Worm (Caenorhabditis elegans) whole organism, young adult: ENCODE results near the gene vps-15.

Experiments used
- B0019.2 ChIP-seq: fragments of 200-800 bp; sonication (Bioruptor generic); conservative IDR thresholded peaks from 2 replicates; pipeline ENCODE4 v1.3.6; 2022; ENCODE audit warnings: missing genetic modification reagents, missing genetic modification characterization, missing compliant biosample characterization
- C06A6.2 ChIP-seq: fragments of 200-800 bp; sonication (Bioruptor generic); conservative IDR thresholded peaks from 2 replicates; pipeline ENCODE4 v1.3.6; 2022; ENCODE audit warnings: missing genetic modification characterization, missing compliant biosample characterization
- F10E7.11 ChIP-seq: sonication (generic microtip); optimal IDR thresholded peaks from 2 replicates; lab custom pipeline; 2017; ENCODE audit warnings: mild to moderate bottlenecking, missing genetic modification characterization, moderate library complexity, missing compliant biosample characterization
- F33H1.4 ChIP-seq: fragments of 200-800 bp; sonication (Bioruptor generic); IDR thresholded peaks from 2 replicates; pipeline ENCODE4 v1.3.6; 2022; ENCODE audit warnings: missing genetic modification reagents, missing genetic modification characterization, missing compliant biosample characterization
- K11D2.4 ChIP-seq: fragments of 200-800 bp; sonication (Bioruptor generic); IDR thresholded peaks from 2 replicates; pipeline ENCODE4 v1.3.6; 2022; ENCODE audit warnings: missing genetic modification reagents, missing genetic modification characterization, missing compliant biosample characterization
- K12H6.12 ChIP-seq: fragments of 200-800 bp; sonication (Bioruptor generic); optimal IDR thresholded peaks from 2 replicates; lab custom pipeline; 2018; ENCODE audit warnings: mild to moderate bottlenecking, missing genetic modification characterization, missing compliant biosample characterization
- Y56A3A.18 ChIP-seq: fragments of 200-800 bp; sonication (Bioruptor generic); IDR thresholded peaks from 2 replicates; pipeline ENCODE4 v1.3.6; 2022; ENCODE audit warnings: missing genetic modification reagents, missing genetic modification characterization, missing compliant biosample characterization
- Y79H2A.3 ChIP-seq: fragments of 200-800 bp; sonication (Bioruptor generic); conservative IDR thresholded peaks from 2 replicates; pipeline ENCODE4 v1.3.6; 2022; ENCODE audit warnings: missing genetic modification reagents, missing genetic modification characterization, missing compliant biosample characterization
- Y95B8A.8 ChIP-seq: fragments of 200-800 bp; sonication (Bioruptor generic); IDR thresholded peaks from 2 replicates; pipeline ENCODE4 v1.3.6; 2022; ENCODE audit warnings: missing genetic modification reagents, missing genetic modification characterization, missing compliant biosample characterization
- ZK185.1 ChIP-seq: sonication (generic microtip); optimal IDR thresholded peaks from 2 replicates; lab custom pipeline; 2016; ENCODE audit warnings: mild to moderate bottlenecking, missing genetic modification characterization, missing compliant biosample characterization; ENCODE audit not compliant: poor library complexity, severe bottlenecking
- ama-1 ChIP-seq, 3 experiments: fragments of 150-350 bp in 1 of 3; sonication (generic microtip) in 2 of 3; optimal IDR thresholded peaks; 2 replicates each; lab custom pipeline; 2014 to 2018; ENCODE audit warnings: missing biosample characterization in 2 of 3, missing genetic modification characterization in 2 of 3, missing genetic modification reagents in 2 of 3
- aptf-2 ChIP-seq: fragments of 200-800 bp; sonication (Bioruptor generic); conservative IDR thresholded peaks from 2 replicates; pipeline ENCODE4 v1.3.6; 2022; ENCODE audit warnings: missing genetic modification reagents, missing genetic modification characterization, missing compliant biosample characterization
- aptf-3 ChIP-seq: fragments of 200-800 bp; sonication (Bioruptor generic); IDR thresholded peaks from 2 replicates; pipeline ENCODE4 v1.3.6; 2022; ENCODE audit warnings: missing genetic modification characterization, missing compliant biosample characterization
- athp-1 ChIP-seq: sonication (generic microtip); optimal IDR thresholded peaks from 2 replicates; lab custom pipeline; 2017; ENCODE audit warnings: mild to moderate bottlenecking, missing genetic modification characterization, missing compliant biosample characterization
- bed-2 ChIP-seq: fragments of 200-800 bp; sonication (Bioruptor generic); IDR thresholded peaks from 2 replicates; pipeline ENCODE4 v1.3.6; 2022; ENCODE audit warnings: missing genetic modification reagents, missing genetic modification characterization, missing compliant biosample characterization
- cebp-1 ChIP-seq, 2 experiments: fragments of 200-800 bp in 1 of 2; sonication (Bioruptor generic) in 1 of 2; sonication (generic microtip) in 1 of 2; IDR thresholded peaks in 1 of 2; optimal IDR thresholded peaks in 1 of 2; 2 replicates each; pipeline versions ENCODE4 v1.3.6 to Lab custom; 2017 to 2022; ENCODE audit warnings: missing compliant biosample characterization in 2 of 2, missing genetic modification characterization in 2 of 2, mild to moderate bottlenecking in 1 of 2, missing genetic modification reagents in 1 of 2, moderate library complexity in 1 of 2
- cebp-2 ChIP-seq: fragments of 200-800 bp; sonication (Bioruptor generic); IDR thresholded peaks from 2 replicates; pipeline ENCODE4 v1.3.6; 2022; ENCODE audit warnings: missing genetic modification characterization, missing compliant biosample characterization
- ceh-27 ChIP-seq: fragments of 200-800 bp; sonication (Bioruptor generic); optimal IDR thresholded peaks from 2 replicates; lab custom pipeline; 2018; ENCODE audit warnings: mild to moderate bottlenecking, missing genetic modification characterization, moderate library complexity, missing compliant biosample characterization
- ceh-40 ChIP-seq: fragments of 200-800 bp; sonication (Bioruptor generic); IDR thresholded peaks from 2 replicates; pipeline ENCODE4 v1.3.6; 2022; ENCODE audit warnings: missing genetic modification characterization, missing compliant biosample characterization
- ceh-79 ChIP-seq: sonication (generic microtip); optimal IDR thresholded peaks from 2 replicates; lab custom pipeline; 2017; ENCODE audit warnings: mild to moderate bottlenecking, missing genetic modification characterization, missing compliant biosample characterization
- ceh-91 ChIP-seq: fragments of 200-800 bp; sonication (Bioruptor generic); IDR thresholded peaks from 2 replicates; pipeline ENCODE4 v1.3.6; 2022; ENCODE audit warnings: missing genetic modification reagents, missing genetic modification characterization, missing compliant biosample characterization
- dpl-1 ChIP-seq: fragments of 150-350 bp; optimal IDR thresholded peaks from 2 replicates; lab custom pipeline; 2014; ENCODE audit warnings: missing biosample characterization, missing genetic modification reagents, missing genetic modification characterization
- efl-1 ChIP-seq: fragments of 150-350 bp; optimal IDR thresholded peaks from 2 replicates; lab custom pipeline; 2014; ENCODE audit warnings: missing biosample characterization, missing genetic modification reagents, missing genetic modification characterization
- him-1 ChIP-seq: sonication (generic microtip); optimal IDR thresholded peaks from 2 replicates; lab custom pipeline; 2016; ENCODE audit warnings: missing genotype, missing genetic modification reagents, missing genetic modification characterization, missing compliant biosample characterization
- hrde-1 ChIP-seq: sonication (generic microtip); optimal IDR thresholded peaks from 2 replicates; lab custom pipeline; 2016; ENCODE audit warnings: missing genetic modification characterization, mild to moderate bottlenecking, missing compliant biosample characterization, moderate library complexity, missing genotype, missing genetic modification reagents, borderline replicate concordance
- lag-1 ChIP-seq: fragments of 200-800 bp; sonication (Bioruptor generic); IDR thresholded peaks from 2 replicates; pipeline ENCODE4 v1.3.6; 2022; ENCODE audit warnings: missing genetic modification reagents, missing genetic modification characterization, missing compliant biosample characterization
- lir-1 ChIP-seq: fragments of 200-800 bp; sonication (Bioruptor generic); conservative IDR thresholded peaks from 2 replicates; pipeline ENCODE4 v1.3.6; 2022; ENCODE audit warnings: missing genetic modification reagents, missing genetic modification characterization, missing compliant biosample characterization
- lsl-1 ChIP-seq: fragments of 200-800 bp; sonication (Bioruptor generic); optimal IDR thresholded peaks from 2 replicates; lab custom pipeline; 2018; ENCODE audit warnings: mild to moderate bottlenecking, missing genetic modification characterization, moderate library complexity, missing compliant biosample characterization
- madf-10 ChIP-seq: sonication (generic microtip); optimal IDR thresholded peaks from 2 replicates; lab custom pipeline; 2016; ENCODE audit warnings: mild to moderate bottlenecking, missing genetic modification characterization, missing compliant biosample characterization
- madf-3 ChIP-seq: fragments of 200-800 bp; sonication (Bioruptor generic); IDR thresholded peaks from 2 replicates; pipeline ENCODE4 v1.3.6; 2022; ENCODE audit warnings: missing genetic modification reagents, missing genetic modification characterization, missing compliant biosample characterization
- madf-6 ChIP-seq: fragments of 200-800 bp; sonication (Bioruptor generic); IDR thresholded peaks from 2 replicates; pipeline ENCODE4 v1.3.6; 2022; ENCODE audit warnings: missing genetic modification reagents, missing genetic modification characterization, missing compliant biosample characterization
- mcd-1 ChIP-seq: fragments of 200-800 bp; sonication (Bioruptor generic); IDR thresholded peaks from 2 replicates; pipeline ENCODE4 v1.3.6; 2022; ENCODE audit warnings: missing genetic modification reagents, missing genetic modification characterization, missing compliant biosample characterization
- mel-28 ChIP-seq: sonication (generic microtip); optimal IDR thresholded peaks from 2 replicates; lab custom pipeline; 2016; ENCODE audit warnings: borderline replicate concordance, mild to moderate bottlenecking, missing genetic modification characterization, missing compliant biosample characterization
- mes-4 ChIP-seq: sonication (generic microtip); optimal IDR thresholded peaks from 2 replicates; lab custom pipeline; 2016; ENCODE audit warnings: missing genotype, missing genetic modification characterization, missing compliant biosample characterization
- nfya-1 ChIP-seq: sonication (generic microtip); optimal IDR thresholded peaks from 2 replicates; lab custom pipeline; 2017; ENCODE audit warnings: antibody characterized with exemption, missing compliant biosample characterization, missing genetic modification characterization, borderline replicate concordance; ENCODE audit not compliant: insufficient read depth
- rpc-1 ChIP-seq, 2 experiments: fragments of 150-350 bp in 1 of 2; sonication (generic microtip) in 1 of 2; optimal IDR thresholded peaks; 2 replicates each; lab custom pipeline; 2014 to 2018; ENCODE audit warnings: missing biosample characterization in 1 of 2, missing genetic modification characterization in 1 of 2, missing genetic modification reagents in 1 of 2, missing genotype in 1 of 2
- somi-1 ChIP-seq: fragments of 200-800 bp; sonication (Bioruptor generic); optimal IDR thresholded peaks from 2 replicates; lab custom pipeline; 2018; ENCODE audit warnings: mild to moderate bottlenecking, missing genetic modification characterization, missing compliant biosample characterization
- sptf-2 ChIP-seq: fragments of 200-800 bp; sonication (Bioruptor generic); optimal IDR thresholded peaks from 2 replicates; lab custom pipeline; 2018; ENCODE audit warnings: mild to moderate bottlenecking, missing genetic modification characterization, missing compliant biosample characterization
- tbp1 ChIP-seq: fragments of 200-800 bp; sonication (Bioruptor generic); optimal IDR thresholded peaks from 2 replicates; lab custom pipeline; 2018; ENCODE audit warnings: mild to moderate bottlenecking, missing genetic modification characterization, missing compliant biosample characterization
- tlf-1 ChIP-seq: fragments of 200-800 bp; sonication (Bioruptor generic); optimal IDR thresholded peaks from 2 replicates; lab custom pipeline; 2018; ENCODE audit warnings: mild to moderate bottlenecking, missing genetic modification characterization, missing compliant biosample characterization
- zim-3 ChIP-seq: sonication (generic microtip); optimal IDR thresholded peaks from 2 replicates; lab custom pipeline; 2017; ENCODE audit warnings: mild to moderate bottlenecking, missing genetic modification characterization, moderate library complexity, missing compliant biosample characterization
- ztf-18 ChIP-seq: sonication (generic microtip); optimal IDR thresholded peaks from 2 replicates; lab custom pipeline; 2016; ENCODE audit warnings: missing genotype, mild to moderate bottlenecking, missing genetic modification characterization, missing compliant biosample characterization
- ztf-25 ChIP-seq: fragments of 200-800 bp; sonication (Bioruptor generic); IDR thresholded peaks from 2 replicates; pipeline ENCODE4 v1.3.6; 2022; ENCODE audit warnings: missing genetic modification reagents, missing genetic modification characterization, missing compliant biosample characterization

The vps-15 gene

DNA sequence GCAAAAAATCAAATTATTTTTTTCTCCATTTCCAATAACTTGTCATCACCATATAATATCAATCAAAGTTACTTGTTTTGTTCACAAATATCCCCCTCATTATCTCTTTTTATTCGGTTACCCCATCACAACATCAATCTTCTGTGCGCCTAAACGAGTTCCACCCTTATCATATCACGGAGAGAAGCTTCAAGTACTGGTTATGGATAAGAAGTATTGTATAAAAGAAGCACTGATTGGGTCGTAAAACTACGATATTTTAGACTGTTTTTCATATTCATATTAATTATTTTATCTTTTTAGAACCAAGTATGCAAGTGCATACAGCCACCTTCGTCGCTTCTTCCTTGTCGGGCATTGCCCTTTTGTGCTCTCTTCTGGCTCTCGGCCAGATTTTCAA lies 47.4 kb downstream of the vps-15 start, which contains the start of gene col-84 (continued):
- TF ChIP-seq madf-10 (tag; lab: Kevin White, UChicago) (no peak), somi-1 (no peak), lag-1 (GFP tag; lab: Robert Waterston, UW) (no peak)

DNA sequence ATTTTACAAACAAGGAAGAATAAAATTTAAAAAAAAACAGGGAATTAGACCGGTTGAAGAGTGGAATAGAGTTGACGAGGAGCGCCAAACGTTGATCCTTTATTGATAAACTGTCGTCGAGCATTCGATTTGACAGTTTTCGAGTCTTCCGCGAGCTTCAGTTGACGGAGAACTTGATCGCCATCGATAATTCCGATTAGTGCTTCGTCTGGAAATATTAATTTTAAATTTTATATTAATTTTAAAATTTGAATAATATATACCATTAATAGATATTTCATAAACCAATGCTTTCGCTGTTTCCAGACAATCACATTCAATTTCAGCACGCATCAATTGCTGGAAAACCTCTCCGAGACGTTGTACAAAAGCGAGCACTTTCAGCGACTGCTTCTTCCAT lies 50.0 kb downstream of the vps-15 start, which contains the start of gene K12D12.4:
TSS of gene K12D12.4 (minus strand) at position 101 of the 400 bp plus-strand sequence.
- TF ChIP-seq ZK185.1 (tag; lab: Kevin White, UChicago) = no peak
- no peak for TF ChIP-seq F10E7.11 (tag; lab: Kevin White, UChicago)
- no peak for TF ChIP-seq ceh-91
- TF ChIP-seq, all 124 proteins: peak for 0

ce11 chrII:11860623-11861079 lies 55.0 kb downstream of the vps-15 start, which contains the start of gene K12D12.5:
TSS of gene K12D12.5 (plus strand) at chrII:11861029.
- TF ChIP-seq nfya-1 (tag; lab: Kevin White, UChicago) (no peak), F33H1.4 (GFP tag; lab: Robert Waterston, UW) (peak; percentile 64; the same call in 1 of the 2 replicates), madf-3 (GFP tag; lab: Robert Waterston, UW) (0 out of 2 replicates have a peak, but pooled peaks have one; percentile 30), rpc-1 (optimal IDR thresholded peaks at IDR 0.05; lab: Kevin White, UChicago) (no peak), rpc-1 (tag; optimal IDR thresholded peaks at IDR 0.05; lab: Kevin White, UChicago) (no peak), ztf-25 (GFP tag; lab: Robert Waterston, UW) (peak; percentile 66; the same call in 1 of the 2 replicates), ceh-40 (no peak), mcd-1 (0 out of 2 replicates have a peak, but pooled peaks have one; percentile 27), tbp1 (GFP tag; lab: Kevin White, UChicago) (no peak), aptf-3 (GFP tag; lab: Robert Waterston, UW) (no peak), ceh-27 (GFP tag; lab: Kevin White, UChicago) (no peak), Y56A3A.18 (GFP tag; lab: Robert Waterston, UW) (no peak), B0019.2 (peak; percentile 35; the same call in 1 of the 2 replicates), athp-1 (peak; percentile 97), him-1 (peak; percentile 72), ama-1 (optimal IDR thresholded peaks at IDR 0.05; lab: Kevin White, UChicago) (no peak), ama-1 (GFP tag; optimal IDR thresholded peaks at IDR 0.05; lab: Kevin White, UChicago) (no peak), Y95B8A.8 (GFP tag; lab: Robert Waterston, UW) (no peak), ceh-79 (tag; lab: Kevin White, UChicago) (no peak), bed-2 (GFP tag; lab: Robert Waterston, UW) (peak; percentile 67), cebp-2 (GFP tag; lab: Robert Waterston, UW) (0 out of 2 replicates have a peak, but pooled peaks have one; percentile 17), zim-3 (tag; lab: Kevin White, UChicago) (no peak), madf-6 (GFP tag; lab: Robert Waterston, UW) (peak; percentile 80), cebp-1 (GFP tag; IDR thresholded peaks at IDR 0.05; lab: Robert Waterston, UW) (peak; percentile 23; the same call in 1 of the 2 replicates), cebp-1 (tag; optimal IDR thresholded peaks at IDR 0.05; lab: Kevin White, UChicago) (no peak), aptf-2 (GFP tag; lab: Robert Waterston, UW) (no peak), tlf-1 (no peak), Y79H2A.3 (GFP tag; lab: Robert Waterston, UW) (no peak), hrde-1 (tag; lab: Kevin White, UChicago) (peak; percentile 56), C06A6.2 (no peak), K12H6.12 (tag; lab: Kevin White, UChicago) (no peak), K11D2.4 (GFP tag; lab: Robert Waterston, UW) (no peak), lir-1 (GFP tag; lab: Robert Waterston, UW) (no peak), ztf-18 (tag; lab: Kevin White, UChicago) (peak; percentile 29), mel-28 (tag; lab: Kevin White, UChicago) (no peak), madf-10 (tag; lab: Kevin White, UChicago) (no peak), sptf-2 (GFP tag; lab: Kevin White, UChicago) (no peak), lsl-1 (peak; percentile 92), dpl-1 (GFP tag; lab: Kevin White, UChicago) (no peak), efl-1 (GFP tag; lab: Kevin White, UChicago) (peak; percentile 60), mes-4 (tag; lab: Kevin White, UChicago) (no peak)
